Worm (Caenorhabditis elegans): ENCODE results near the gene Y73B6BL.270.
A peak's percentile ranks its signal among the peaks of the same experiment; 100 is the strongest.

Gene Y73B6BL.270

DNA sequence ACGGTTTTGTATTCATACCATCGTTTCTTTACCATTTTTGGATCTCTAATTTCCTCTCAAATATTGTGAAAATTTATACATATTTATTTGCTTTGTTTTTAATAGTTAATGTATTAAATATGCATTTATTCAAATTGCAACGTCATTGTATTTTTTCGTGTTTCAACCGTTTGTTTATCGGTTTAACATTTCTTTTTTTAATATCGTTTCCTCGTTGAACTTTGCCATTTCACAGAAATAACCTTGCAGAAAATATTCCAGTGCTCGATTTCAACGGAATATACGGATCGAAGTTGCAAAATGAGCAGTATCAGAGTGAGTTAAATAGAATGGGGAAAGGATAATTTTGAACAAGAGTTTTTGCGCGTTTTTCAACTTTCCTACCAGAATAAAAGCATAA, 35.8 kb upstream of the Y73B6BL.270 start, which contains the start of gene seu-1:
Gene seu-1, plus strand, starts transcription at position 301 of the 400 bp plus-strand sequence.
- TF ChIP-seq egl-5 (tag; optimal IDR thresholded peaks at IDR 0.05) (no peak), ceh-16 (tag; optimal IDR thresholded peaks at IDR 0.05) (no peak), hmg-11 (tag; optimal IDR thresholded peaks at IDR 0.05) (no peak), nhr-43 (tag; optimal IDR thresholded peaks at IDR 0.05; ENCODE audit: poor library complexity, severe bottlenecking) (no peak), ceh-9 (tag; optimal IDR thresholded peaks at IDR 0.05) (no peak), daf-12 (tag; optimal IDR thresholded peaks at IDR 0.05) (no peak), pqm-1 (tag; optimal IDR thresholded peaks at IDR 0.05) (no peak), nhr-77 (tag; optimal IDR thresholded peaks at IDR 0.05) (no peak), nhr-67 (tag; optimal IDR thresholded peaks at IDR 0.05) (no peak), lin-15B (tag; optimal IDR thresholded peaks at IDR 0.05) (no peak), jun-1 (tag; optimal IDR thresholded peaks at IDR 0.05) (no peak)

DNA sequence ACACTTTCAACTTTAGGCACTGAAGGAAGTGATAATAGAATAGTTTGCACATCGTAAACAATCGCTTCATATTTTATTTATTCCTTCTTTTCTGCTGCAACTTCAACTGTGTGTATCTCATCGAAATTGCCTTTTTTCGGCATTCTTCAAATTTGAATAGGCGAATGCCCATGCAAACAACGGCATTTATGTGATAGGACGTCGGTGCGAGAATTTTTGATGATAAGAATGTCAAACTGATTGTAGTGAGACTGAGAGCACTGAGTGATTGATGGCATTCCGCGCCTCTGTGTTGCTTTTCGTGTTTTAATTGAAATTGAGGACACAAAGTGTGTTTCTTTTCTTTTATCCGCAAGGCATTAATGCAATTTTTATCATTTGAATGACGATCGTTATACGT, 34.4 kb upstream of the Y73B6BL.270 start:
- TF ChIP-seq nhr-67 (tag; optimal IDR thresholded peaks at IDR 0.05) = no peak
- TF ChIP-seq elt-2 (tag; optimal IDR thresholded peaks at IDR 0.05) = peak; percentile 81
- peak; percentile 37 for TF ChIP-seq pqm-1 (tag; optimal IDR thresholded peaks at IDR 0.05)
- TF ChIP-seq egl-27 (tag; optimal IDR thresholded peaks at IDR 0.05) = no peak

DNA sequence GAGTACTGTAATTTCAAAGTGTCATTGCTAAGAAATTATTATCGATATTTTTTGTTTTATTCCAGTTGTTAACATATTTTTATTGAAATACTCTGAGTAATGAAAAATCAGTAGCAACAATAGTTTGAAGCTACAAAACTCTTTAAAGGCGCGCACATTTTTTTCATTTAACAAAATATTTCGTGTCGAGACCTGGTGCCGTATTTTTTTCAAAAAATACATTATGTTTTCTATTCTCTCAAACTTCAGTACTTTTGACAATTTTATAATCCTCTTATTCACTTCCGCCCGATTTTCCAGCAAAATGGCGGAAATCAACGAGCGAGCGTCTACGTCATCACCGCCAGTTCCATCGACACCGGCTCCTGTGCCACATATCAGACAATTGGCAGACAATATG, 31.2 kb upstream of the Y73B6BL.270 start, which contains the start of gene blos-2:
Gene blos-2, plus strand, starts transcription at position 301 of the 400 bp plus-strand sequence.
- no peak for TF ChIP-seq nhr-77 (tag; optimal IDR thresholded peaks at IDR 0.05)
- no peak for TF ChIP-seq mdl-1 (tag; optimal IDR thresholded peaks at IDR 0.05)
- TF ChIP-seq egl-5 (tag; optimal IDR thresholded peaks at IDR 0.05) = no peak
- TF ChIP-seq aly-2 (tag; optimal IDR thresholded peaks at IDR 0.05) = no peak
- TF ChIP-seq daf-12 (tag; optimal IDR thresholded peaks at IDR 0.05) = no peak
- no peak for TF ChIP-seq snpc-4 (tag; optimal IDR thresholded peaks at IDR 0.05)
- no peak for TF ChIP-seq lin-39 (tag; optimal IDR thresholded peaks at IDR 0.05)
- TF ChIP-seq zag-1 (tag; optimal IDR thresholded peaks at IDR 0.05) = no peak
- TF ChIP-seq skn-1 (tag; optimal IDR thresholded peaks at IDR 0.05) = no peak
- TF ChIP-seq nhr-12 (tag; optimal IDR thresholded peaks at IDR 0.05) = no peak
- TF ChIP-seq unc-62 (GFP tag; optimal IDR thresholded peaks at IDR 0.05) = no peak
- no peak for TF ChIP-seq nhr-76 (tag; optimal IDR thresholded peaks at IDR 0.05)

DNA sequence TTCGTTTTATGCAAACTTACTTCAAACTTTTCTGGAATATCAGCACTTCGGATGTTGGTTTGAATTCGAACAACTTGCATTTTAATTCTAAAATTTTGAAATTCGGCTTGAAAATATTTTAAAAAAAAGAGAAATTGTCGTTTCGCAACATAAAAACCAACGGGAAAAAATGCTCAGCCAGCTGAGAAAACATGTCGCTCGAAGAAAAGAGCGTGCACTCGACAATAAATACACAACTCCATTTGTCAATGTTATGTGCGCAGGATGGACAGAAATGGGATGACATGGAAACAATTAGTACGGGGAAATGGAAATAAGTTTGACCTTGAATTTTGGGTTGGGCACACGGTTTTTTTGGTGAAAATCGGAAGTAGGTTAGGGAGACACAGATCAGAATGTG, 29.2 kb upstream of the Y73B6BL.270 start, which contains the start of gene mif-4:
Gene mif-4, minus strand, starts transcription at position 87 of the 400 bp plus-strand sequence.
- no peak for TF ChIP-seq eor-1 (tag; optimal IDR thresholded peaks at IDR 0.05)
- TF ChIP-seq pha-4 (tag; optimal IDR thresholded peaks at IDR 0.05) = peak; percentile 65

DNA sequence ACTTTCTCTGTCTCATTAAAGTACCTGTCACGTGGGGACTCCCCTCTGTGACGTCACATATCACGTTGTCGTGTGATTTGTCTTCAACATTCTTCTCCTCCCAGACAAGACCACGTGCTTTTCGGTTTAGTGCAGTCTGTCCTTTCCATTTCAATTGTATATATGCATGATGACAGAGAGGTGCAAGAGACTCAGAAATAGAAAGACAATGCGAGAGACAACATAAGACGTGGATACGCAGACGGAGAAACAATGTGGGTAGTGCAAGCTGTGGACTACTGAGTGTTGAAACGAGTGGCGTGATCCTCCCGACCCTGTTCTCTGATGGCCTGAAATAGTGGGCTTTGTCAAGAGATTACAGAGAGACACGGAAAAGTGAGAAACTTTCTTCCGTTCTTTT, 28.4 kb upstream of the Y73B6BL.270 start:
- TF ChIP-seq pha-4 (tag; optimal IDR thresholded peaks at IDR 0.05) = peak; percentile 96
- TF ChIP-seq aly-2 (tag; optimal IDR thresholded peaks at IDR 0.05) = no peak
- no peak for TF ChIP-seq ceh-82 (tag; optimal IDR thresholded peaks at IDR 0.05)
- TF ChIP-seq nfya-1 (tag; optimal IDR thresholded peaks at IDR 0.05; ENCODE audit: insufficient read depth) = peak; percentile 94
- TF ChIP-seq egl-5 (tag; optimal IDR thresholded peaks at IDR 0.05) = peak; percentile 85
- no peak for TF ChIP-seq fkh-2 (tag; optimal IDR thresholded peaks at IDR 0.05)
- peak; percentile 71 for TF ChIP-seq ceh-28 (tag; optimal IDR thresholded peaks at IDR 0.05)
- no peak for TF ChIP-seq ceh-16 (tag; optimal IDR thresholded peaks at IDR 0.05)
- no peak for TF ChIP-seq zag-1 (tag; optimal IDR thresholded peaks at IDR 0.05)
- TF ChIP-seq ZK546.5 (tag; optimal IDR thresholded peaks at IDR 0.05) = no peak
- peak; percentile 95 for TF ChIP-seq jun-1 (tag; optimal IDR thresholded peaks at IDR 0.05)
- TF ChIP-seq lin-39 (tag; optimal IDR thresholded peaks at IDR 0.05) = peak; percentile 49
- TF ChIP-seq R02D3.7 (tag; optimal IDR thresholded peaks at IDR 0.05) = peak; percentile 81
- no peak for TF ChIP-seq unc-39 (tag; optimal IDR thresholded peaks at IDR 0.05)
- TF ChIP-seq daf-12 (tag; optimal IDR thresholded peaks at IDR 0.05) = no peak
- TF ChIP-seq lsy-12 (tag; optimal IDR thresholded peaks at IDR 0.05) = peak; percentile 93
- peak; percentile 86 for TF ChIP-seq hmg-11 (tag; optimal IDR thresholded peaks at IDR 0.05)
- TF ChIP-seq elt-2 (tag; optimal IDR thresholded peaks at IDR 0.05) = peak; percentile 94
- TF ChIP-seq unc-62 (GFP tag; optimal IDR thresholded peaks at IDR 0.05) = peak; percentile 84
- TF ChIP-seq nhr-67 (tag; optimal IDR thresholded peaks at IDR 0.05) = no peak
- peak; percentile 83 for TF ChIP-seq ztf-4 (tag; optimal IDR thresholded peaks at IDR 0.05)
- peak; percentile 68 for TF ChIP-seq nhr-11 (tag; optimal IDR thresholded peaks at IDR 0.05)
- TF ChIP-seq ama-1 (optimal IDR thresholded peaks at IDR 0.05) = peak; percentile 61
- TF ChIP-seq nhr-28 (tag; optimal IDR thresholded peaks at IDR 0.05) = no peak
- TF ChIP-seq ztf-11 (tag; optimal IDR thresholded peaks at IDR 0.05) = no peak
- peak; percentile 98 for TF ChIP-seq mdl-1 (tag; optimal IDR thresholded peaks at IDR 0.05)
- no peak for TF ChIP-seq nhr-77 (tag; optimal IDR thresholded peaks at IDR 0.05)
- TF ChIP-seq mml-1 (tag; optimal IDR thresholded peaks at IDR 0.05) = peak; percentile 34
- TF ChIP-seq nhr-25 (tag; optimal IDR thresholded peaks at IDR 0.05) = peak; percentile 99
- TF ChIP-seq snpc-4 (tag; optimal IDR thresholded peaks at IDR 0.05) = peak; percentile 62
- no peak for TF ChIP-seq nhr-76 (tag; optimal IDR thresholded peaks at IDR 0.05)
- peak; percentile 98 for TF ChIP-seq nhr-23 (tag; optimal IDR thresholded peaks at IDR 0.05)
- peak; percentile 94 for TF ChIP-seq pqm-1 (tag; optimal IDR thresholded peaks at IDR 0.05)
- TF ChIP-seq fos-1 (tag; optimal IDR thresholded peaks at IDR 0.05) = peak; percentile 41
- peak; percentile 92 for TF ChIP-seq tbx-2 (tag; optimal IDR thresholded peaks at IDR 0.05)
- no peak for TF ChIP-seq fkh-10 (GFP tag; optimal IDR thresholded peaks at IDR 0.05)
- TF ChIP-seq nhr-43 (tag; optimal IDR thresholded peaks at IDR 0.05; ENCODE audit: poor library complexity, severe bottlenecking) = peak; percentile 96
- peak; percentile 95 for TF ChIP-seq skn-1 (tag; optimal IDR thresholded peaks at IDR 0.05)
